Worm (Caenorhabditis elegans) whole organism, L2 larva: ENCODE results near the gene inx-18.

Experiments
- C34F6.9 ChIP-seq: fragments of 150-350 bp; optimal IDR thresholded peaks from 2 replicates; lab custom pipeline; 2014; ENCODE audit warnings: missing biosample characterization, missing genetic modification characterization
- R02D3.7 ChIP-seq: fragments of 150-350 bp; optimal IDR thresholded peaks from 2 replicates; lab custom pipeline; 2014; ENCODE audit warnings: missing biosample characterization, missing genetic modification characterization
- Y55F3AM.14 ChIP-seq: fragments of 200-800 bp; sonication (Bioruptor generic); optimal IDR thresholded peaks from 2 replicates; lab custom pipeline; 2018; ENCODE audit warnings: mild to moderate bottlenecking, missing genetic modification characterization, missing compliant biosample characterization
- ZK546.5 ChIP-seq: sonication (generic microtip); optimal IDR thresholded peaks from 2 replicates; lab custom pipeline; 2017; ENCODE audit warnings: missing biosample characterization, missing genetic modification characterization
- alr-1 ChIP-seq: fragments of 150-350 bp; optimal IDR thresholded peaks from 2 replicates; lab custom pipeline; 2014; ENCODE audit warnings: missing biosample characterization, missing genetic modification characterization
- ama-1 ChIP-seq: fragments of 150-350 bp; optimal IDR thresholded peaks from 2 replicates; lab custom pipeline; 2018; ENCODE audit warnings: inconsistent platforms
- blmp-1 ChIP-seq: sonication (generic microtip); optimal IDR thresholded peaks from 2 replicates; lab custom pipeline; 2017; ENCODE audit warnings: missing genetic modification characterization, mild to moderate bottlenecking, missing compliant biosample characterization, antibody characterized with exemption, moderate library complexity; ENCODE audit not compliant: insufficient read depth
- ceh-16 ChIP-seq: fragments of 150-350 bp; optimal IDR thresholded peaks from 2 replicates; lab custom pipeline; 2014; ENCODE audit warnings: missing biosample characterization, missing genetic modification characterization
- ceh-82 ChIP-seq: fragments of 150-350 bp; optimal IDR thresholded peaks from 2 replicates; lab custom pipeline; 2014; ENCODE audit warnings: missing biosample characterization, missing genetic modification characterization
- crh-2 ChIP-seq: sonication (generic microtip); optimal IDR thresholded peaks from 2 replicates; lab custom pipeline; 2017; ENCODE audit warnings: missing biosample characterization, missing genetic modification characterization
- dmd-4 ChIP-seq: sonication (generic microtip); optimal IDR thresholded peaks from 2 replicates; lab custom pipeline; 2017; ENCODE audit warnings: missing biosample characterization, missing genetic modification characterization
- egl-27 ChIP-seq: sonication (generic microtip); optimal IDR thresholded peaks from 3 replicates; lab custom pipeline; 2017; ENCODE audit warnings: missing biosample characterization, missing genetic modification reagents, missing genetic modification characterization
- elt-1 ChIP-seq: fragments of 150-350 bp; optimal IDR thresholded peaks from 2 replicates; lab custom pipeline; 2014; ENCODE audit warnings: missing biosample characterization, missing genetic modification characterization
- elt-3 ChIP-seq: sonication (generic microtip); optimal IDR thresholded peaks from 2 replicates; lab custom pipeline; 2017; ENCODE audit warnings: missing biosample characterization, missing genetic modification characterization
- fos-1 ChIP-seq: fragments of 150-350 bp; optimal IDR thresholded peaks from 2 replicates; lab custom pipeline; 2014; ENCODE audit warnings: missing biosample characterization, missing genetic modification characterization
- gmeb-1 ChIP-seq: fragments of 150-350 bp; optimal IDR thresholded peaks from 2 replicates; lab custom pipeline; 2014; ENCODE audit warnings: missing biosample characterization, missing genetic modification characterization
- lin-11 ChIP-seq: fragments of 150-350 bp; sonication (generic microtip); optimal IDR thresholded peaks from 2 replicates; lab custom pipeline; 2014; ENCODE audit warnings: missing biosample characterization, missing genetic modification characterization, inconsistent platforms, mixed read lengths
- lin-13 ChIP-seq: fragments of 150-350 bp; optimal IDR thresholded peaks from 2 replicates; lab custom pipeline; 2014; ENCODE audit warnings: missing biosample characterization, missing genetic modification reagents, missing genetic modification characterization
- lin-39 ChIP-seq: fragments of 150-350 bp; optimal IDR thresholded peaks from 2 replicates; lab custom pipeline; 2014; ENCODE audit warnings: missing biosample characterization, missing genetic modification reagents, missing genetic modification characterization
- lsy-2 ChIP-seq, 2 experiments: fragments of 150-350 bp in 1 of 2; sonication (generic microtip) in 1 of 2; optimal IDR thresholded peaks; 2 replicates each; lab custom pipeline; 2014 to 2017; ENCODE audit warnings: missing biosample characterization in 2 of 2, missing genetic modification characterization in 2 of 2
- mab-5 ChIP-seq: fragments of 150-350 bp; optimal IDR thresholded peaks from 2 replicates; lab custom pipeline; 2014; ENCODE audit warnings: missing biosample characterization, missing genetic modification characterization
- mbf-1 ChIP-seq: sonication (generic microtip); optimal IDR thresholded peaks from 2 replicates; lab custom pipeline; 2017; ENCODE audit warnings: missing biosample characterization, missing genetic modification characterization
- nhr-10 ChIP-seq: sonication (generic microtip); optimal IDR thresholded peaks from 2 replicates; lab custom pipeline; 2017; ENCODE audit warnings: missing biosample characterization, missing genetic modification characterization
- nhr-11 ChIP-seq: fragments of 150-350 bp; optimal IDR thresholded peaks from 2 replicates; lab custom pipeline; 2014; ENCODE audit warnings: missing biosample characterization, missing genetic modification characterization
- nhr-129 ChIP-seq: fragments of 150-350 bp; optimal IDR thresholded peaks from 2 replicates; lab custom pipeline; 2014; ENCODE audit warnings: missing biosample characterization, missing genetic modification characterization
- nhr-21 ChIP-seq: fragments of 150-350 bp; optimal IDR thresholded peaks from 2 replicates; lab custom pipeline; 2014; ENCODE audit warnings: missing biosample characterization, missing genetic modification characterization
- nhr-23 ChIP-seq: fragments of 150-350 bp; optimal IDR thresholded peaks from 2 replicates; lab custom pipeline; 2014; ENCODE audit warnings: missing biosample characterization, missing genetic modification reagents, missing genetic modification characterization
- peb-1 ChIP-seq: fragments of 150-350 bp; optimal IDR thresholded peaks from 2 replicates; lab custom pipeline; 2014; ENCODE audit warnings: missing biosample characterization, missing genetic modification characterization
- sem-4 ChIP-seq: fragments of 150-350 bp; optimal IDR thresholded peaks from 2 replicates; lab custom pipeline; 2014; ENCODE audit warnings: missing biosample characterization, missing genetic modification reagents, missing genetic modification characterization
- skn-1 ChIP-seq: sonication (generic microtip); optimal IDR thresholded peaks from 2 replicates; lab custom pipeline; 2017; ENCODE audit warnings: missing biosample characterization, missing genetic modification characterization
- sma-9 ChIP-seq, 2 experiments: fragments of 150-350 bp in 1 of 2; sonication (generic microtip) in 1 of 2; optimal IDR thresholded peaks; 2 replicates each; lab custom pipeline; 2014 to 2016; ENCODE audit warnings: missing genetic modification characterization in 2 of 2, mild to moderate bottlenecking in 1 of 2, missing biosample characterization in 1 of 2, missing compliant biosample characterization in 1 of 2, missing genetic modification reagents in 1 of 2, moderate library complexity in 1 of 2
- snpc-4 ChIP-seq: fragments of 150-350 bp; optimal IDR thresholded peaks from 2 replicates; lab custom pipeline; 2014; ENCODE audit warnings: missing biosample characterization, missing genetic modification characterization
- unc-55 ChIP-seq: fragments of 150-350 bp; sonication (generic microtip); optimal IDR thresholded peaks from 3 replicates; lab custom pipeline; 2014; ENCODE audit warnings: missing biosample characterization, missing genetic modification reagents, missing genetic modification characterization
- unc-62 ChIP-seq: fragments of 150-350 bp; optimal IDR thresholded peaks from 2 replicates; lab custom pipeline; 2014; ENCODE audit warnings: missing biosample characterization, missing genetic modification reagents, missing genetic modification characterization
- zag-1 ChIP-seq: fragments of 150-350 bp; optimal IDR thresholded peaks from 2 replicates; lab custom pipeline; 2014; ENCODE audit warnings: missing biosample characterization, missing genetic modification characterization
- ztf-1 ChIP-seq: fragments of 200-800 bp; sonication (Bioruptor generic); conservative IDR thresholded peaks from 2 replicates; pipeline ENCODE4 v1.3.6; 2022; ENCODE audit warnings: missing genetic modification characterization, missing compliant biosample characterization
- ztf-11 ChIP-seq: sonication (generic microtip); optimal IDR thresholded peaks from 2 replicates; lab custom pipeline; 2017; ENCODE audit warnings: missing biosample characterization, missing genetic modification characterization
- ztf-4 ChIP-seq: fragments of 150-350 bp; optimal IDR thresholded peaks from 2 replicates; lab custom pipeline; 2014; ENCODE audit warnings: missing biosample characterization, missing genetic modification characterization

Gene inx-18

DNA sequence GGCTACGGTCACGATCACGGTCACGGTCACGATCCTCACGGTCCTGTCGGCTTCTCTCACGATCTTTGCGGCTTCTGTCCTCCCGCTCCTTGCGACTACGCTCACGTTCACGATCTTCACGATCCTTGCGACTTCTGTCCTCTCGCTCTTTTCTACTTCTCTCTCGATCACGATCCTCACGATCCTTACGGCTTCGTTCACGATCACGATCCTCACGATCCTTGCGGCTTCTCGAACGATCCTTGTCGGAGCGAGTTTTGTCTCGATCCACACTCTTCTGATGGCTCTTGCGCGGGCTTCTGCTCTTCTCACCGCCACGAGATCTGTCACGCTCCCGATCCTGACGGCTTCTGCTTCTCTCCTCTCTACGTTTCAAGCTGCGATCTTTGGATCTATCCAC, 25.6 kb upstream of the inx-18 start:
- TF ChIP-seq nhr-129 (no peak), nhr-10 (tag; lab: Kevin White, UChicago) (no peak), Y55F3AM.14 (GFP tag; lab: Kevin White, UChicago) (no peak), nhr-11 (tag; lab: Kevin White, UChicago) (no peak), ztf-4 (tag; lab: Kevin White, UChicago) (no peak)
- TF ChIP-seq, all 48 proteins: peak for 0

DNA sequence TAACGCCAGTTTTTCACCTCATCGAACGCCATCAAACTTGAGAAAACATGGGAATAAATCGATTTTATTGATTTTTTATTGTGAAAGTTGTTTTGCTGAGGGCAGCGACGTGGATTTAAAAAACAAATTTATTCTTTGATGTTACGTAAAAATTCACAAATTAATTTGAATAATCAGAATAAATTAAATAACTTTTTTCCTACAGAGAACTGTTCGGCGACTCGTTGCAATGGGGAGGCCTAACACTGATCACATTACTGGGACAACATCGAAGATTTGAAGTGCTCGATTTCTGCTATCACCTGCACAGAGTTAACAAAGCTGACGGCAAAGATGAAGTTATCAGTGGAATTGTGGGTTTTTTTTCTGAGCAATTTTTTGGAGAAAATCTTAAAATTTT, 24.0 kb upstream of the inx-18 start, which contains the start of gene F56A11.6:
Gene F56A11.6, minus strand, starts transcription at position 101 of the 400 bp plus-strand sequence.
- no peak for TF ChIP-seq ztf-1 (GFP tag; lab: Robert Waterston, UW)
- no peak for TF ChIP-seq R02D3.7
- no peak for TF ChIP-seq lin-39 (tag; lab: Kevin White, UChicago)
- TF ChIP-seq sma-9 (GFP tag; optimal IDR thresholded peaks at IDR 0.05; lab: Kevin White, UChicago) = no peak
- TF ChIP-seq sma-9 (tag; optimal IDR thresholded peaks at IDR 0.05; lab: Kevin White, UChicago) = no peak
- TF ChIP-seq crh-2 (tag; lab: Kevin White, UChicago) = no peak
- no peak for TF ChIP-seq ztf-11 (tag; lab: Kevin White, UChicago)
- TF ChIP-seq nhr-11 (tag; lab: Kevin White, UChicago) = no peak
- no peak for TF ChIP-seq lsy-2 (tag; optimal IDR thresholded peaks at IDR 0.05; lab: Kevin White, UChicago)
- TF ChIP-seq skn-1 (tag; lab: Kevin White, UChicago) = no peak
- no peak for TF ChIP-seq mbf-1
- no peak for TF ChIP-seq ama-1 (lab: Kevin White, UChicago)
- no peak for TF ChIP-seq elt-3 (tag; lab: Kevin White, UChicago)
- no peak for TF ChIP-seq Y55F3AM.14 (GFP tag; lab: Kevin White, UChicago)

DNA sequence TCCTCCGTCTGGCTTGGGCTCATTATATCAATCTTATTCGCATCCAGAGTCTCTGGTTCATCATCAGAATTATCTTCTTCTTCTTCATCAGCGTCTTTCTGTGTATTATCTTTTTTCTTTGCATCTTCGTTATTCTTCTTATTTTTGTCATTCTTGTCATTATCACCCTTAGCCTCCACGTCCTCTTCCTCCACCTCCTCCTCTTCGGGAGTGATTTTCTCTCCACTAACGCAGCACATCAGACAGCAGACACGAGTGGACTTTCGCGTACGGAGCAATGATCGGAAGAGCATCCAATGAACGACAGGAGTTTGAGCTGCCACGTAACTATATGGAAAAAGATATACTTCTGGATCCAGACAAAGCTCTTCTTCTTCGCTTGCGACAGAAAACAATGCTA, 22.1 kb upstream of the inx-18 start:
- TF ChIP-seq mab-5 (tag; lab: Kevin White, UChicago) (no peak), egl-27 (tag; lab: Kevin White, UChicago) (no peak), sem-4 (tag; lab: Kevin White, UChicago) (no peak), zag-1 (tag; lab: Kevin White, UChicago) (no peak), ceh-82 (tag; lab: Kevin White, UChicago) (no peak), lin-11 (no peak)

DNA sequence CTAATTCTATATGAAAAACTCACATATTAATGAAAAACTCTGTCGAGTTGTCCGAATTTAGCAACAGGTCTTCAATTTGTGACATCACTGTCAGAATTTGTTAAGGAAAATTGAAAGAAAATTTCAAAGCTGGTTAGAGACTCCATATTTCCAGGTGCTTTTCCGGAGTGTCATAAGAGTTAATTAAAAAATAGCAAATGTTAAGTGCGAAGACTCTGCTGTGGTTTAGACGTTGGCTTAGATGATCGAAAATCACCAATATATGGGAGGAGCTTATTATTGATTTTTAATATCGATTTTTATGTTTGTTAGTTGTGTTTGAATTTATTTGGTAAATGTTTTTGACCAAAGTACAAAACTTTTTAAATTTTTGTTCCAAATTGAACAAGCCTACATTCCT, 18.4 kb upstream of the inx-18 start, which contains the start of gene C18H7.12:
Gene C18H7.12, minus strand, starts transcription at position 101 of the 400 bp plus-strand sequence.
- TF ChIP-seq nhr-23 (no peak), crh-2 (tag; lab: Kevin White, UChicago) (no peak), lsy-2 (tag; optimal IDR thresholded peaks at IDR 0.05; lab: Kevin White, UChicago) (no peak), blmp-1 (tag; lab: Kevin White, UChicago) (no peak), skn-1 (tag; lab: Kevin White, UChicago) (no peak), lin-13 (GFP tag; lab: Kevin White, UChicago) (no peak), peb-1 (tag; lab: Kevin White, UChicago) (no peak), unc-62 (GFP tag; lab: Kevin White, UChicago) (no peak), lin-11 (no peak), elt-1 (tag; lab: Kevin White, UChicago) (no peak), dmd-4 (tag; lab: Kevin White, UChicago) (no peak), egl-27 (tag; lab: Kevin White, UChicago) (no peak), ztf-4 (tag; lab: Kevin White, UChicago) (no peak), mbf-1 (no peak), C34F6.9 (tag; lab: Kevin White, UChicago) (no peak), zag-1 (tag; lab: Kevin White, UChicago) (no peak), nhr-11 (tag; lab: Kevin White, UChicago) (no peak)

DNA sequence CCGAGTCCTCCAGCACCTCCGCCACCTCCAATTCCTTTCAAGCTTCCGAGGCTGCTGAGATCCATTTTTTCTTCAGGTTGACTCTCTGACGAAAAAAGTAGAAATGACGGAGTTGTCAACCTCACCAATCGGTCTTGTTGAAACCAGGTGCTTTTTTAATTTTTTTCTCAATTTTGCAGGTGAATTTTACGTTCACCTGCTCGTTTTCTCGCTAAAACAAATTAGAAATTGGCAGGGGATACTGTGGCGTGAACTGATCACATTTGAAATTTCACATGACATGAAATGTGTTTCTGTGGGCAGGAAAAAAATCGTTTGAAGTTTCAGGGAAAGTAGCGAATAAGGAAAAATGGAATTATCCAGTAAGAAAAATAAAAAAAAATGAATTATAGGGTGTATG, 13.8 kb upstream of the inx-18 start, which contains the start of gene C18H7.6:
Gene C18H7.6, minus strand, starts transcription at position 104 of the 400 bp plus-strand sequence.
- TF ChIP-seq nhr-129 (no peak), blmp-1 (tag; lab: Kevin White, UChicago) (no peak), ceh-16 (no peak), skn-1 (tag; lab: Kevin White, UChicago) (no peak), nhr-11 (tag; lab: Kevin White, UChicago) (no peak), nhr-23 (no peak), nhr-21 (tag; lab: Kevin White, UChicago) (no peak), alr-1 (tag; lab: Kevin White, UChicago) (no peak), snpc-4 (tag; lab: Kevin White, UChicago) (no peak), sem-4 (tag; lab: Kevin White, UChicago) (no peak), R02D3.7 (no peak), gmeb-1 (no peak), mbf-1 (no peak), unc-55 (no peak), ceh-82 (tag; lab: Kevin White, UChicago) (no peak), fos-1 (tag; lab: Kevin White, UChicago) (no peak), ZK546.5 (tag; lab: Kevin White, UChicago) (no peak), elt-1 (tag; lab: Kevin White, UChicago) (no peak), lin-39 (tag; lab: Kevin White, UChicago) (no peak)
